Worm (Caenorhabditis elegans) whole organism, young adult: ENCODE measurements around the gene srbc-67.
A peak's percentile ranks its signal among the peaks of the same experiment; 100 is the strongest.

Experiments
- B0019.2 ChIP-seq: fragments of 200-800 bp; sonication (Bioruptor generic); conservative IDR thresholded peaks from 2 replicates; pipeline ENCODE4 v1.3.6; 2022; ENCODE audit warnings: missing genetic modification reagents, missing genetic modification characterization, missing compliant biosample characterization
- F23B12.7 ChIP-seq: sonication (generic microtip); optimal IDR thresholded peaks from 2 replicates; lab custom pipeline; 2017; ENCODE audit warnings: missing genetic modification characterization, mild to moderate bottlenecking, missing compliant biosample characterization, antibody characterized with exemption, moderate library complexity; ENCODE audit not compliant: insufficient read depth
- F33H1.4 ChIP-seq: fragments of 200-800 bp; sonication (Bioruptor generic); IDR thresholded peaks from 2 replicates; pipeline ENCODE4 v1.3.6; 2022; ENCODE audit warnings: missing genetic modification reagents, missing genetic modification characterization, missing compliant biosample characterization
- F49E8.2 ChIP-seq: sonication (generic microtip); optimal IDR thresholded peaks from 3 replicates; lab custom pipeline; 2017; ENCODE audit warnings: missing genetic modification characterization, mild to moderate bottlenecking, missing compliant biosample characterization, antibody characterized with exemption, moderate library complexity; ENCODE audit not compliant: insufficient read depth
- F52B5.7 ChIP-seq: sonication (generic microtip); optimal IDR thresholded peaks from 2 replicates; lab custom pipeline; 2016; ENCODE audit warnings: mild to moderate bottlenecking, missing genetic modification characterization, missing compliant biosample characterization
- K11D2.4 ChIP-seq: fragments of 200-800 bp; sonication (Bioruptor generic); IDR thresholded peaks from 2 replicates; pipeline ENCODE4 v1.3.6; 2022; ENCODE audit warnings: missing genetic modification reagents, missing genetic modification characterization, missing compliant biosample characterization
- Y53F4B.3 ChIP-seq: fragments of 200-800 bp; sonication (Bioruptor generic); IDR thresholded peaks from 2 replicates; pipeline ENCODE4 v1.3.6; 2022; ENCODE audit warnings: missing genetic modification reagents, missing genetic modification characterization, missing compliant biosample characterization
- Y53G8AR.9 ChIP-seq: fragments of 200-800 bp; sonication (Bioruptor generic); conservative IDR thresholded peaks from 2 replicates; pipeline ENCODE4 v1.3.6; 2022; ENCODE audit warnings: missing genetic modification reagents, missing genetic modification characterization, missing compliant biosample characterization
- ZK185.1 ChIP-seq: sonication (generic microtip); optimal IDR thresholded peaks from 2 replicates; lab custom pipeline; 2016; ENCODE audit warnings: mild to moderate bottlenecking, missing genetic modification characterization, missing compliant biosample characterization; ENCODE audit not compliant: poor library complexity, severe bottlenecking
- ama-1 ChIP-seq, 3 experiments: fragments of 150-350 bp in 1 of 3; sonication (generic microtip) in 2 of 3; optimal IDR thresholded peaks; 2 replicates each; lab custom pipeline; 2014 to 2018; ENCODE audit warnings: missing biosample characterization in 2 of 3, missing genetic modification characterization in 2 of 3, missing genetic modification reagents in 2 of 3
- athp-1 ChIP-seq: sonication (generic microtip); optimal IDR thresholded peaks from 2 replicates; lab custom pipeline; 2017; ENCODE audit warnings: mild to moderate bottlenecking, missing genetic modification characterization, missing compliant biosample characterization
- attf-3 ChIP-seq: fragments of 200-800 bp; sonication (Bioruptor generic); conservative IDR thresholded peaks from 2 replicates; pipeline ENCODE4 v1.3.6; 2022; ENCODE audit warnings: missing genetic modification reagents, missing genetic modification characterization, missing compliant biosample characterization
- attf-6 ChIP-seq: fragments of 200-800 bp; sonication (Bioruptor generic); IDR thresholded peaks from 2 replicates; pipeline ENCODE4 v1.3.6; 2022; ENCODE audit warnings: missing genetic modification reagents, missing genetic modification characterization, missing compliant biosample characterization
- bed-2 ChIP-seq: fragments of 200-800 bp; sonication (Bioruptor generic); IDR thresholded peaks from 2 replicates; pipeline ENCODE4 v1.3.6; 2022; ENCODE audit warnings: missing genetic modification reagents, missing genetic modification characterization, missing compliant biosample characterization
- cebp-1 ChIP-seq, 2 experiments: fragments of 200-800 bp in 1 of 2; sonication (Bioruptor generic) in 1 of 2; sonication (generic microtip) in 1 of 2; IDR thresholded peaks in 1 of 2; optimal IDR thresholded peaks in 1 of 2; 2 replicates each; pipeline versions ENCODE4 v1.3.6 to Lab custom; 2017 to 2022; ENCODE audit warnings: missing compliant biosample characterization in 2 of 2, missing genetic modification characterization in 2 of 2, mild to moderate bottlenecking in 1 of 2, missing genetic modification reagents in 1 of 2, moderate library complexity in 1 of 2
- ceh-27 ChIP-seq: fragments of 200-800 bp; sonication (Bioruptor generic); optimal IDR thresholded peaks from 2 replicates; lab custom pipeline; 2018; ENCODE audit warnings: mild to moderate bottlenecking, missing genetic modification characterization, moderate library complexity, missing compliant biosample characterization
- ceh-40 ChIP-seq: fragments of 200-800 bp; sonication (Bioruptor generic); IDR thresholded peaks from 2 replicates; pipeline ENCODE4 v1.3.6; 2022; ENCODE audit warnings: missing genetic modification characterization, missing compliant biosample characterization
- die-1 ChIP-seq: sonication (generic microtip); optimal IDR thresholded peaks from 2 replicates; lab custom pipeline; 2016; ENCODE audit warnings: missing genotype, mild to moderate bottlenecking, missing genetic modification characterization, missing compliant biosample characterization
- dox-1 ChIP-seq: fragments of 200-800 bp; sonication (Bioruptor generic); IDR thresholded peaks from 2 replicates; pipeline ENCODE4 v1.3.6; 2022; ENCODE audit warnings: missing genetic modification reagents, missing genetic modification characterization, missing compliant biosample characterization
- gei-17 ChIP-seq: fragments of 200-800 bp; sonication (Bioruptor generic); optimal IDR thresholded peaks from 2 replicates; lab custom pipeline; 2018; ENCODE audit warnings: mild to moderate bottlenecking, missing genetic modification characterization, missing compliant biosample characterization
- hmg-20 ChIP-seq: fragments of 200-800 bp; sonication (Bioruptor generic); IDR thresholded peaks from 2 replicates; pipeline ENCODE4 v1.3.6; 2022; ENCODE audit warnings: missing genetic modification reagents, missing genetic modification characterization, missing compliant biosample characterization
- hrde-1 ChIP-seq: sonication (generic microtip); optimal IDR thresholded peaks from 2 replicates; lab custom pipeline; 2016; ENCODE audit warnings: missing genetic modification characterization, mild to moderate bottlenecking, missing compliant biosample characterization, moderate library complexity, missing genotype, missing genetic modification reagents, borderline replicate concordance
- let-526 ChIP-seq: fragments of 200-800 bp; sonication (Bioruptor generic); IDR thresholded peaks from 2 replicates; pipeline ENCODE4 v1.3.6; 2022; ENCODE audit warnings: missing genetic modification reagents, missing genetic modification characterization, missing compliant biosample characterization
- let-607 ChIP-seq, 2 experiments: fragments of 200-800 bp in 1 of 2; sonication (Bioruptor generic) in 1 of 2; sonication (generic microtip) in 1 of 2; optimal IDR thresholded peaks; 2 replicates each; lab custom pipeline; 2016 to 2018; ENCODE audit warnings: mild to moderate bottlenecking in 2 of 2, missing compliant biosample characterization in 2 of 2, missing genetic modification characterization in 2 of 2, moderate library complexity in 2 of 2, missing genotype in 1 of 2
- madf-3 ChIP-seq: fragments of 200-800 bp; sonication (Bioruptor generic); IDR thresholded peaks from 2 replicates; pipeline ENCODE4 v1.3.6; 2022; ENCODE audit warnings: missing genetic modification reagents, missing genetic modification characterization, missing compliant biosample characterization
- madf-6 ChIP-seq: fragments of 200-800 bp; sonication (Bioruptor generic); IDR thresholded peaks from 2 replicates; pipeline ENCODE4 v1.3.6; 2022; ENCODE audit warnings: missing genetic modification reagents, missing genetic modification characterization, missing compliant biosample characterization
- madf-8 ChIP-seq: fragments of 200-800 bp; sonication (Bioruptor generic); conservative IDR thresholded peaks from 2 replicates; pipeline ENCODE4 v1.3.6; 2022; ENCODE audit warnings: missing genetic modification reagents, missing genetic modification characterization, missing compliant biosample characterization
- mcd-1 ChIP-seq: fragments of 200-800 bp; sonication (Bioruptor generic); IDR thresholded peaks from 2 replicates; pipeline ENCODE4 v1.3.6; 2022; ENCODE audit warnings: missing genetic modification reagents, missing genetic modification characterization, missing compliant biosample characterization
- nfya-2 ChIP-seq: fragments of 200-800 bp; sonication (Bioruptor generic); IDR thresholded peaks from 2 replicates; pipeline ENCODE4 v1.3.6; 2022; ENCODE audit warnings: missing genetic modification reagents, missing genetic modification characterization, missing compliant biosample characterization
- pha-4 ChIP-seq: fragments of 150-350 bp; sonication (generic microtip); optimal IDR thresholded peaks from 2 replicates; lab custom pipeline; 2014; ENCODE audit warnings: missing biosample characterization, missing genetic modification reagents, missing genetic modification characterization
- rcor-1 ChIP-seq: fragments of 200-800 bp; sonication (Bioruptor generic); IDR thresholded peaks from 2 replicates; pipeline ENCODE4 v1.3.6; 2022; ENCODE audit warnings: missing genetic modification reagents, missing genetic modification characterization, missing compliant biosample characterization
- rec-8 ChIP-seq, 2 experiments: sonication (generic microtip); optimal IDR thresholded peaks; 2 replicates each; lab custom pipeline; 2016; ENCODE audit warnings: mild to moderate bottlenecking in 2 of 2, missing genetic modification characterization in 2 of 2, missing genetic modification reagents in 2 of 2, missing genotype in 2 of 2, missing biosample characterization in 1 of 2, missing compliant biosample characterization in 1 of 2, moderate library complexity in 1 of 2
- rpc-1 ChIP-seq, 2 experiments: fragments of 150-350 bp in 1 of 2; sonication (generic microtip) in 1 of 2; optimal IDR thresholded peaks; 2 replicates each; lab custom pipeline; 2014 to 2018; ENCODE audit warnings: missing biosample characterization in 1 of 2, missing genetic modification characterization in 1 of 2, missing genetic modification reagents in 1 of 2, missing genotype in 1 of 2
- snpc-1.1 ChIP-seq: sonication (generic microtip); optimal IDR thresholded peaks from 2 replicates; lab custom pipeline; 2017; ENCODE audit warnings: missing genetic modification characterization, mild to moderate bottlenecking, missing compliant biosample characterization, antibody characterized with exemption, moderate library complexity, missing genotype, missing genetic modification reagents; ENCODE audit not compliant: insufficient read depth
- snpc-3.4 ChIP-seq: sonication (generic microtip); optimal IDR thresholded peaks from 2 replicates; lab custom pipeline; 2017; ENCODE audit warnings: missing genetic modification characterization, mild to moderate bottlenecking, missing compliant biosample characterization, antibody characterized with exemption, moderate library complexity, missing genotype, missing genetic modification reagents
- snpc-4 ChIP-seq, 5 experiments: fragments of 150-350 bp in 1 of 5; sonication (generic microtip) in 4 of 5; optimal IDR thresholded peaks; 2 replicates each; lab custom pipeline; 2014 to 2018; ENCODE audit warnings: missing genetic modification characterization in 5 of 5, missing biosample characterization in 3 of 5, antibody characterized with exemption in 2 of 5, mild to moderate bottlenecking in 2 of 5, missing compliant biosample characterization in 2 of 5, missing genotype in 2 of 5, moderate library complexity in 2 of 5, missing genetic modification reagents in 1 of 5
- somi-1 ChIP-seq: fragments of 200-800 bp; sonication (Bioruptor generic); optimal IDR thresholded peaks from 2 replicates; lab custom pipeline; 2018; ENCODE audit warnings: mild to moderate bottlenecking, missing genetic modification characterization, missing compliant biosample characterization
- tbp1 ChIP-seq: fragments of 200-800 bp; sonication (Bioruptor generic); optimal IDR thresholded peaks from 2 replicates; lab custom pipeline; 2018; ENCODE audit warnings: mild to moderate bottlenecking, missing genetic modification characterization, missing compliant biosample characterization
- xnd-1 ChIP-seq: sonication (generic microtip); optimal IDR thresholded peaks from 2 replicates; lab custom pipeline; 2016; ENCODE audit warnings: missing genotype, missing genetic modification reagents, missing genetic modification characterization, missing compliant biosample characterization
- zfh-2 ChIP-seq: fragments of 200-800 bp; sonication (Bioruptor generic); conservative IDR thresholded peaks from 2 replicates; pipeline ENCODE4 v1.3.6; 2022; ENCODE audit warnings: missing genetic modification reagents, missing genetic modification characterization, missing compliant biosample characterization
- ztf-25 ChIP-seq: fragments of 200-800 bp; sonication (Bioruptor generic); IDR thresholded peaks from 2 replicates; pipeline ENCODE4 v1.3.6; 2022; ENCODE audit warnings: missing genetic modification reagents, missing genetic modification characterization, missing compliant biosample characterization

srbc-67 gene

ce11 chrV:3582671-3583070 is 41.7 kb upstream of the srbc-67 start:
- no peak for TF ChIP-seq snpc-1.1 (tag; lab: Kevin White, UChicago)
- peak; percentile 59; the same call in 1 of the 2 replicates for TF ChIP-seq zfh-2 (GFP tag; lab: Robert Waterston, UW)

ce11 chrV:3582086-3582485 is 41.1 kb upstream of the srbc-67 start:
- TF ChIP-seq snpc-3.4 (tag; lab: Kevin White, UChicago) = peak; percentile 62
- TF ChIP-seq madf-6 (GFP tag; lab: Robert Waterston, UW) = peak; percentile 44; the same call in 1 of the 2 replicates
- TF ChIP-seq ama-1 (optimal IDR thresholded peaks at IDR 0.05; lab: Kevin White, UChicago) = no peak
- TF ChIP-seq ama-1 (GFP tag; optimal IDR thresholded peaks at IDR 0.05; lab: Kevin White, UChicago) = peak in 1 of 2 experiments; percentile 86
- 0 out of 2 replicates have a peak, but pooled peaks have one; percentile 33 for TF ChIP-seq Y53G8AR.9 (GFP tag; lab: Robert Waterston, UW)
- no peak for TF ChIP-seq gei-17 (GFP tag; lab: Kevin White, UChicago)
- peak; percentile 68 for TF ChIP-seq F49E8.2 (tag; lab: Kevin White, UChicago)
- TF ChIP-seq rpc-1 (optimal IDR thresholded peaks at IDR 0.05; lab: Kevin White, UChicago) = peak; percentile 58
- peak; percentile 76 for TF ChIP-seq rpc-1 (tag; optimal IDR thresholded peaks at IDR 0.05; lab: Kevin White, UChicago)
- no peak for TF ChIP-seq B0019.2
- no peak for TF ChIP-seq madf-8
- 0 out of 2 replicates have a peak, but pooled peaks have one; percentile 14 for TF ChIP-seq madf-3 (GFP tag; lab: Robert Waterston, UW)
- peak; percentile 45 for TF ChIP-seq rcor-1
- TF ChIP-seq attf-6 (GFP tag; lab: Robert Waterston, UW) = 0 out of 2 replicates have a peak, but pooled peaks have one; percentile 13
- peak; percentile 9 for TF ChIP-seq athp-1 (tag; lab: Kevin White, UChicago)
- TF ChIP-seq attf-3 (GFP tag; lab: Robert Waterston, UW) = 0 out of 2 replicates have a peak, but pooled peaks have one; percentile 13
- peak; percentile 87 for TF ChIP-seq tbp1 (GFP tag; lab: Kevin White, UChicago)
- TF ChIP-seq let-526 (GFP tag; lab: Robert Waterston, UW) = no peak
- no peak for TF ChIP-seq mcd-1 (GFP tag; lab: Robert Waterston, UW)
- TF ChIP-seq bed-2 (GFP tag; lab: Robert Waterston, UW) = no peak
- TF ChIP-seq dox-1 (GFP tag; lab: Robert Waterston, UW) = no peak
- no peak for TF ChIP-seq ZK185.1 (tag; lab: Kevin White, UChicago)
- TF ChIP-seq xnd-1 (tag; lab: Kevin White, UChicago) = no peak
- peak; percentile 0 for TF ChIP-seq snpc-4 (GFP tag; optimal IDR thresholded peaks at IDR 0.05; lab: Kevin White, UChicago)
- TF ChIP-seq snpc-4 (tag; optimal IDR thresholded peaks at IDR 0.05; lab: Kevin White, UChicago) = peak in 2 of 4 experiments; percentile 4 to 14
- no peak for TF ChIP-seq ceh-40 (GFP tag; lab: Robert Waterston, UW)
- TF ChIP-seq ztf-25 = no peak
- TF ChIP-seq pha-4 (tag; lab: Kevin White, UChicago) = no peak
- no peak for TF ChIP-seq K11D2.4 (GFP tag; lab: Robert Waterston, UW)
- peak; percentile 54 for TF ChIP-seq die-1 (tag; lab: Kevin White, UChicago)
- no peak for TF ChIP-seq hmg-20
- TF ChIP-seq hrde-1 = no peak
- 0 out of 2 replicates have a peak, but pooled peaks have one; percentile 25 for TF ChIP-seq nfya-2 (GFP tag; lab: Robert Waterston, UW)
- no peak for TF ChIP-seq let-607 (tag; optimal IDR thresholded peaks at IDR 0.05; lab: Kevin White, UChicago)
- TF ChIP-seq ceh-27 (GFP tag; lab: Kevin White, UChicago) = no peak
- TF ChIP-seq cebp-1 (GFP tag; IDR thresholded peaks at IDR 0.05; lab: Robert Waterston, UW) = no peak
- peak; percentile 17 for TF ChIP-seq cebp-1 (tag; optimal IDR thresholded peaks at IDR 0.05; lab: Kevin White, UChicago)
- TF ChIP-seq F33H1.4 (GFP tag; lab: Robert Waterston, UW) = 0 out of 2 replicates have a peak, but pooled peaks have one; percentile 13
- peak in 1 of 2 experiments; percentile 35 for TF ChIP-seq rec-8 (tag; optimal IDR thresholded peaks at IDR 0.05; lab: Kevin White, UChicago)
- TF ChIP-seq Y53F4B.3 (GFP tag; lab: Robert Waterston, UW) = peak; percentile 28; the same call in 1 of the 2 replicates
- peak; percentile 61 for TF ChIP-seq F23B12.7 (tag; lab: Kevin White, UChicago)
- TF ChIP-seq somi-1 (GFP tag; lab: Kevin White, UChicago) = no peak
- peak; percentile 18 for TF ChIP-seq snpc-1.1 (tag; lab: Kevin White, UChicago)
- TF ChIP-seq F52B5.7 = no peak
